Worm (Caenorhabditis elegans) whole organism, L1 larva: Measurements from ENCODE around the gene T22G5.3.
A peak's percentile ranks its signal among the peaks of the same experiment; 100 is the strongest.

Experiments used
- F16B12.6 ChIP-seq: fragments of 150-350 bp; optimal IDR thresholded peaks from 2 replicates; lab custom pipeline; 2014; ENCODE audit warnings: missing biosample characterization, missing genetic modification characterization
- aha-1 ChIP-seq: fragments of 150-350 bp; optimal IDR thresholded peaks from 2 replicates; lab custom pipeline; 2014; ENCODE audit warnings: missing biosample characterization, missing genetic modification characterization
- alr-1 ChIP-seq: fragments of 200-800 bp; sonication (Bioruptor generic); optimal IDR thresholded peaks from 2 replicates; lab custom pipeline; 2018; ENCODE audit warnings: borderline replicate concordance, mild to moderate bottlenecking, missing genetic modification characterization, missing compliant biosample characterization
- aly-2 ChIP-seq: fragments of 150-350 bp; optimal IDR thresholded peaks from 2 replicates; lab custom pipeline; 2014; ENCODE audit warnings: missing biosample characterization, missing genetic modification characterization
- ama-1 ChIP-seq: fragments of 150-350 bp; optimal IDR thresholded peaks from 2 replicates; lab custom pipeline; 2014
- blmp-1 ChIP-seq: fragments of 150-350 bp; optimal IDR thresholded peaks from 2 replicates; lab custom pipeline; 2014; ENCODE audit warnings: missing biosample characterization, missing genetic modification characterization
- ceh-63 ChIP-seq: fragments of 200-800 bp; sonication (Bioruptor generic); optimal IDR thresholded peaks from 2 replicates; lab custom pipeline; 2018; ENCODE audit warnings: mild to moderate bottlenecking, missing genetic modification characterization, missing compliant biosample characterization
- ceh-8 ChIP-seq: fragments of 200-800 bp; sonication (Bioruptor generic); optimal IDR thresholded peaks from 2 replicates; lab custom pipeline; 2018; ENCODE audit warnings: mild to moderate bottlenecking, missing genetic modification characterization, moderate library complexity, missing compliant biosample characterization
- dpl-1 ChIP-seq, 3 experiments: fragments of 150-350 bp in 2 of 3; sonication (generic microtip) in 1 of 3; optimal IDR thresholded peaks; 2 replicates each; lab custom pipeline; 2014 to 2017; ENCODE audit warnings: missing biosample characterization in 3 of 3, missing genetic modification characterization in 3 of 3, missing genetic modification reagents in 3 of 3
- dsc-1 ChIP-seq: sonication (generic microtip); optimal IDR thresholded peaks from 2 replicates; lab custom pipeline; 2016; ENCODE audit warnings: mild to moderate bottlenecking, missing genetic modification characterization, missing compliant biosample characterization
- efl-1 ChIP-seq, 4 experiments: fragments of 150-350 bp; optimal IDR thresholded peaks in 3 of 4; peaks in 1 of 4; 1 replicate in 1 of 4; 2 replicates in 3 of 4; lab custom pipeline; 2014; ENCODE audit warnings: missing biosample characterization in 2 of 4, missing genetic modification characterization in 2 of 4, missing genetic modification reagents in 2 of 4
- egl-13 ChIP-seq: sonication (generic microtip); optimal IDR thresholded peaks from 2 replicates; lab custom pipeline; 2016; ENCODE audit warnings: missing genotype, missing genetic modification reagents, missing genetic modification characterization, missing compliant biosample characterization
- egl-27 ChIP-seq, 2 experiments: fragments of 150-350 bp in 1 of 2; sonication (generic microtip); optimal IDR thresholded peaks; 3 replicates each; lab custom pipeline; 2017 to 2018; ENCODE audit warnings: missing biosample characterization in 2 of 2, missing genetic modification characterization in 2 of 2, missing genetic modification reagents in 2 of 2
- elt-2 ChIP-seq: sonication (generic microtip); optimal IDR thresholded peaks from 2 replicates; lab custom pipeline; 2016; ENCODE audit warnings: missing genetic modification characterization, mild to moderate bottlenecking, inconsistent platforms, missing compliant biosample characterization, missing genetic modification reagents
- ets-5 ChIP-seq: fragments of 200-800 bp; sonication (Bioruptor generic); IDR thresholded peaks from 2 replicates; pipeline ENCODE4 v1.3.6; 2022; ENCODE audit warnings: missing genetic modification characterization, missing compliant biosample characterization
- fkh-10 ChIP-seq: sonication (generic microtip); optimal IDR thresholded peaks from 2 replicates; lab custom pipeline; 2017; ENCODE audit warnings: missing biosample characterization, missing genetic modification reagents, missing genetic modification characterization
- hlh-17 ChIP-seq: fragments of 200-800 bp; sonication (Bioruptor generic); optimal IDR thresholded peaks from 2 replicates; lab custom pipeline; 2018; ENCODE audit warnings: missing genetic modification characterization, mild to moderate bottlenecking, missing compliant biosample characterization, moderate library complexity, borderline replicate concordance
- hlh-4 ChIP-seq: sonication (generic microtip); optimal IDR thresholded peaks from 2 replicates; lab custom pipeline; 2016; ENCODE audit warnings: mild to moderate bottlenecking, missing genetic modification characterization, missing compliant biosample characterization
- hpl-2 ChIP-seq: fragments of 150-350 bp; optimal IDR thresholded peaks from 2 replicates; lab custom pipeline; 2014; ENCODE audit warnings: missing biosample characterization, missing genetic modification reagents, missing genetic modification characterization
- isw-1 ChIP-seq: fragments of 200-800 bp; sonication (Bioruptor generic); IDR thresholded peaks from 2 replicates; pipeline ENCODE4 v1.3.6; 2022; ENCODE audit warnings: missing genetic modification characterization, missing compliant biosample characterization
- lin-13 ChIP-seq: fragments of 150-350 bp; optimal IDR thresholded peaks from 2 replicates; lab custom pipeline; 2014; ENCODE audit warnings: missing biosample characterization, missing genetic modification reagents, missing genetic modification characterization
- lin-14 ChIP-seq: fragments of 200-800 bp; sonication (Bioruptor generic); optimal IDR thresholded peaks from 2 replicates; lab custom pipeline; 2018; ENCODE audit warnings: mild to moderate bottlenecking, missing genetic modification characterization, moderate library complexity, missing compliant biosample characterization
- nhr-19 ChIP-seq: fragments of 200-800 bp; sonication (Bioruptor generic); conservative IDR thresholded peaks from 2 replicates; pipeline ENCODE4 v1.3.6; 2022; ENCODE audit warnings: missing genetic modification characterization, missing compliant biosample characterization
- nhr-20 ChIP-seq: sonication (generic microtip); optimal IDR thresholded peaks from 2 replicates; lab custom pipeline; 2016; ENCODE audit warnings: mild to moderate bottlenecking, missing genetic modification characterization, missing compliant biosample characterization
- nhr-237 ChIP-seq: fragments of 150-350 bp; optimal IDR thresholded peaks from 2 replicates; lab custom pipeline; 2014; ENCODE audit warnings: missing biosample characterization, missing genetic modification characterization
- nhr-47 ChIP-seq: sonication (generic microtip); optimal IDR thresholded peaks from 2 replicates; lab custom pipeline; 2016; ENCODE audit warnings: mild to moderate bottlenecking, missing genetic modification characterization, moderate library complexity, missing compliant biosample characterization
- nhr-71 ChIP-seq: sonication (generic microtip); optimal IDR thresholded peaks from 2 replicates; lab custom pipeline; 2016; ENCODE audit warnings: mild to moderate bottlenecking, missing genetic modification characterization, moderate library complexity, missing compliant biosample characterization
- nhr-76 ChIP-seq: sonication (generic microtip); optimal IDR thresholded peaks from 2 replicates; lab custom pipeline; 2017; ENCODE audit warnings: missing biosample characterization, missing genetic modification characterization
- nhr-85 ChIP-seq: sonication (generic microtip); peaks from one replicate; lab custom pipeline; 2016; ENCODE audit warnings: missing genetic modification characterization, inconsistent platforms, missing compliant biosample characterization
- nhr-90 ChIP-seq: sonication (generic microtip); optimal IDR thresholded peaks from 2 replicates; lab custom pipeline; 2016; ENCODE audit warnings: mild to moderate bottlenecking, missing genetic modification characterization, missing compliant biosample characterization; ENCODE audit not compliant: poor library complexity
- pax-3 ChIP-seq: fragments of 200-800 bp; sonication (Bioruptor generic); optimal IDR thresholded peaks from 2 replicates; lab custom pipeline; 2018; ENCODE audit warnings: mild to moderate bottlenecking, missing genetic modification characterization, moderate library complexity, missing compliant biosample characterization
- pqm-1 ChIP-seq: sonication (generic microtip); optimal IDR thresholded peaks from 3 replicates; lab custom pipeline; 2017; ENCODE audit warnings: missing biosample characterization, missing genetic modification characterization
- snu-23 ChIP-seq: sonication (generic microtip); optimal IDR thresholded peaks from 2 replicates; lab custom pipeline; 2016; ENCODE audit warnings: missing genetic modification characterization, missing compliant biosample characterization
- unc-98 ChIP-seq: fragments of 200-800 bp; sonication (Bioruptor generic); IDR thresholded peaks from 2 replicates; pipeline ENCODE4 v1.3.6; 2022; ENCODE audit warnings: missing genetic modification characterization, missing compliant biosample characterization
- vab-15 ChIP-seq: sonication (generic microtip); optimal IDR thresholded peaks from 2 replicates; lab custom pipeline; 2017; ENCODE audit warnings: missing genotype, mild to moderate bottlenecking, missing genetic modification characterization, missing compliant biosample characterization
- zag-1 ChIP-seq: fragments of 150-350 bp; optimal IDR thresholded peaks from 2 replicates; lab custom pipeline; 2014; ENCODE audit warnings: missing biosample characterization, missing genetic modification characterization
- ztf-11 ChIP-seq, 2 experiments: sonication (generic microtip); optimal IDR thresholded peaks; 2 replicates each; lab custom pipeline; 2016 to 2017; ENCODE audit warnings: missing genetic modification characterization in 2 of 2, missing biosample characterization in 1 of 2, missing compliant biosample characterization in 1 of 2

T22G5.3 gene

ce11 chrV:13882192-13882591 is 1.5 kb downstream of the T22G5.3 start:
- peak; percentile 53; the same call in 1 of the 2 replicates for TF ChIP-seq unc-98 (GFP tag; lab: Robert Waterston, UW)
- TF ChIP-seq isw-1 (GFP tag; lab: Robert Waterston, UW), result peak; percentile 11; the same call in 1 of the 2 replicates

DNA sequence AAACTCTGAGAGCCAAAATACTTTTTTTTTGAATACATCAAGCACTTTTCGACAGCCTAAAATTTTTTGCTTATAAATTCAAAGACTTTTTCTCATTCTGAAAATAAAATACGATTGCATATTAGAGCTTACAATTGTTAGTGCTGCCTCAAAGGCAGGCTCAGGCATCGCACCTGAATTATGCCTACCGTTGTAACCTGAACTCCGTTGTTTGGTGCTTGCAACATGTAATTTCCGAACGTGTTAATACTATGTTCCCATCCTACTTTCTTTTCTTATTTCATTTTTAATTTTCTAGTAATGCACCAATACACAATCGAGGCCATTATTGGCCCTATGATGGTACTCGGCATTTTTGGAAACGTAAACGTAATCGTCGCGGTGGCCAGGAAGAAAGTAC is 6.7 kb downstream of the T22G5.3 start, which contains the start of gene srsx-19:
Gene srsx-19 (plus strand): TSS at position 301 of the 400 bp plus-strand sequence.
- TF ChIP-seq egl-27 (tag; optimal IDR thresholded peaks at IDR 0.05; lab: Kevin White, UChicago) (no peak), snu-23 (no peak), blmp-1 (tag; lab: Kevin White, UChicago) (no peak), nhr-85 (no peak), vab-15 (no peak), ets-5 (GFP tag; lab: Robert Waterston, UW) (no peak)

DNA sequence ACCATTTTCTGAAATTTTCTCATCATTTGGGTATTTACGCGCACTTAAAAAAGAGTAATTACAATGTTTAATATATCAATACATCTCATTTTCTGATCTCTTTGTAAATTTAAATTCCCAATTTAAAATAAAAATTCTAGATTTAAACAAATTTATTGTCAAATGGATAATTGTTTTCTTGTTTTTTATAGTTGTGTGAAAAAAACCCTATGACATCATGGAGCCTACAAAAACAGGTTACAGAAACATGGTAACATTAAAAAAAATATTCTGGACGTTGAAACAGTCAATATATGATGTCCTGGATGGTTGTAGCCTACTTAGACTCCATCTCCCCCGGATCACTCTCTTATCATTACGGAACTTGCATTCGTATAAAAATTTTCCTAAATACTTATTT is 8.8 kb downstream of the T22G5.3 start, which contains the start of gene spp-12:
Gene spp-12 (plus strand): TSS at position 301 of the 400 bp plus-strand sequence.
- TF ChIP-seq ets-5 (GFP tag; lab: Robert Waterston, UW) (no peak), nhr-71 (tag; lab: Kevin White, UChicago) (no peak), efl-1 (optimal IDR thresholded peaks at IDR 0.05; lab: Kevin White, UChicago) (no peak), efl-1 (GFP tag; optimal IDR thresholded peaks at IDR 0.05 in 1 of 2; lab: Kevin White, UChicago) (peak in 1 of 2 experiments; percentile 6)
- TF ChIP-seq, all 84 proteins: peak for 1

- TF ChIP-seq alr-1 (tag; lab: Kevin White, UChicago) (no peak), ceh-8 (GFP tag; lab: Kevin White, UChicago) (no peak), ama-1 (lab: Kevin White, UChicago) (no peak)
- TF ChIP-seq, all 84 proteins: peak for 0
These were observed 9.8 kb downstream of the T22G5.3 start, which contains the start of gene lbp-8 for ce11 chrV:13890473-13890872. lbp-8 (plus strand) TSS chrV:13890773.

- no peak for TF ChIP-seq nhr-47 (tag; lab: Kevin White, UChicago)
- no peak for TF ChIP-seq ceh-63 (GFP tag; lab: Kevin White, UChicago)
- TF ChIP-seq dpl-1 (GFP tag; optimal IDR thresholded peaks at IDR 0.05; lab: Kevin White, UChicago), result no peak
- peak; percentile 59 for TF ChIP-seq elt-2 (tag; lab: Kevin White, UChicago)
- no peak for TF ChIP-seq lin-14
- TF ChIP-seq pax-3 (tag; lab: Kevin White, UChicago), result no peak
- TF ChIP-seq nhr-90 (tag; lab: Kevin White, UChicago), result no peak
- no peak for TF ChIP-seq fkh-10
- TF ChIP-seq egl-13, result no peak
- no peak for TF ChIP-seq lin-13
- TF ChIP-seq aly-2 (tag; lab: Kevin White, UChicago), result no peak
- no peak for TF ChIP-seq nhr-76
- TF ChIP-seq blmp-1 (tag; lab: Kevin White, UChicago), result no peak
- no peak for TF ChIP-seq zag-1 (tag; lab: Kevin White, UChicago)
- TF ChIP-seq ama-1 (lab: Kevin White, UChicago), result no peak
- TF ChIP-seq aha-1, result no peak
- peak; percentile 33 for TF ChIP-seq nhr-20
- TF ChIP-seq nhr-237, result no peak
- TF ChIP-seq hlh-4 (tag; lab: Kevin White, UChicago), result no peak
- TF ChIP-seq ztf-11 (tag; optimal IDR thresholded peaks at IDR 0.05; lab: Kevin White, UChicago), result no peak
- TF ChIP-seq F16B12.6 (tag; lab: Kevin White, UChicago), result no peak
- TF ChIP-seq nhr-85, result peak; percentile 63
- TF ChIP-seq nhr-71 (tag; lab: Kevin White, UChicago), result peak; percentile 40
- TF ChIP-seq pqm-1, result no peak
- no peak for TF ChIP-seq hpl-2 (GFP tag; lab: Kevin White, UChicago)
- 0 out of 2 replicates have a peak, but pooled peaks have one; percentile 13 for TF ChIP-seq nhr-19 (GFP tag; lab: Robert Waterston, UW)
- no peak for TF ChIP-seq dsc-1 (tag; lab: Kevin White, UChicago)
- TF ChIP-seq hlh-17 (GFP tag; lab: Kevin White, UChicago), result no peak
- no peak for TF ChIP-seq ets-5 (GFP tag; lab: Robert Waterston, UW)
These were observed 10.8 kb downstream of the T22G5.3 start for ce11 chrV:13891489-13891888.
